Fruit fly (Drosophila melanogaster) whole organism, embryonic: ENCODE measurements around the gene Max.

Source experiments
- Ada2b ChIP-seq: fragments of 200-800 bp; sonication (Bioruptor generic); IDR thresholded peaks from 2 replicates; pipeline ENCODE4 v1.3.6; 2022; ENCODE audit warnings: missing biosample characterization, missing genetic modification characterization
- B-H2 ChIP-seq: fragments of 200-800 bp; sonication (Bioruptor generic); optimal IDR thresholded peaks from 2 replicates; lab custom pipeline; 2018; ENCODE audit warnings: missing biosample characterization, mild to moderate bottlenecking, missing genetic modification characterization
- Bdp1 ChIP-seq: fragments of 200-800 bp; sonication (Bioruptor generic); optimal IDR thresholded peaks from 3 replicates; lab custom pipeline; 2016; ENCODE audit warnings: missing biosample characterization, missing genetic modification characterization
- CG10462 ChIP-seq: fragments of 200-800 bp; sonication (Bioruptor generic); optimal IDR thresholded peaks from 2 replicates; lab custom pipeline; 2016; ENCODE audit warnings: missing biosample characterization, missing genetic modification characterization
- CG11695 ChIP-seq: fragments of 200-800 bp; sonication (Bioruptor generic); IDR thresholded peaks from 3 replicates; pipeline ENCODE4 v1.3.6; 2022; ENCODE audit warnings: missing biosample characterization, missing genetic modification characterization
- CG12104 ChIP-seq: fragments of 200-800 bp; sonication (Bioruptor generic); optimal IDR thresholded peaks from 3 replicates; lab custom pipeline; 2016; ENCODE audit warnings: missing biosample characterization, missing genetic modification characterization
- CG12219 ChIP-seq: fragments of 200-800 bp; sonication (Bioruptor generic); optimal IDR thresholded peaks from 3 replicates; lab custom pipeline; 2018; ENCODE audit warnings: missing biosample characterization, mild to moderate bottlenecking, missing genetic modification characterization
- CG12744 ChIP-seq: fragments of 200-800 bp; sonication (Bioruptor generic); optimal IDR thresholded peaks from 2 replicates; lab custom pipeline; 2016; ENCODE audit warnings: missing biosample characterization, missing genetic modification characterization
- CG13624 ChIP-seq: fragments of 200-800 bp; sonication (Bioruptor generic); optimal IDR thresholded peaks from 2 replicates; lab custom pipeline; 2016; ENCODE audit warnings: missing biosample characterization, missing genetic modification characterization
- CG15479 ChIP-seq: fragments of 200-800 bp; sonication (Bioruptor generic); optimal IDR thresholded peaks from 3 replicates; lab custom pipeline; 2019; ENCODE audit warnings: missing biosample characterization, mild to moderate bottlenecking, missing genetic modification characterization, moderate library complexity
- CG16863 ChIP-seq: fragments of 200-800 bp; sonication (Bioruptor generic); optimal IDR thresholded peaks from 3 replicates; lab custom pipeline; 2016; ENCODE audit warnings: missing biosample characterization, missing genetic modification characterization
- CG17568 ChIP-seq: fragments of 200-800 bp; sonication (Bioruptor generic); optimal IDR thresholded peaks from 2 replicates; lab custom pipeline; 2018; ENCODE audit warnings: missing biosample characterization, mild to moderate bottlenecking, missing genetic modification characterization, moderate library complexity
- CG1792 ChIP-seq: fragments of 200-800 bp; sonication (Bioruptor generic); optimal IDR thresholded peaks from 2 replicates; lab custom pipeline; 2016; ENCODE audit warnings: missing biosample characterization, missing genetic modification characterization
- CG18599 ChIP-seq: fragments of 200-800 bp; sonication (Bioruptor generic); optimal IDR thresholded peaks from 3 replicates; lab custom pipeline; 2017; ENCODE audit warnings: missing biosample characterization, missing genetic modification characterization, mild to moderate bottlenecking, moderate library complexity, missing genetic modification reagents
- CG31441 ChIP-seq: fragments of 200-800 bp; sonication (Bioruptor generic); IDR thresholded peaks from 2 replicates; pipeline ENCODE4 v1.3.6; 2022; ENCODE audit warnings: missing biosample characterization, missing genetic modification characterization
- CG33557 ChIP-seq: fragments of 200-800 bp; sonication (Bioruptor generic); optimal IDR thresholded peaks from 2 replicates; lab custom pipeline; 2019; ENCODE audit warnings: missing biosample characterization, mild to moderate bottlenecking, missing genetic modification characterization, moderate library complexity
- CG3407 ChIP-seq: fragments of 200-800 bp; sonication (Bioruptor generic); optimal IDR thresholded peaks from 2 replicates; lab custom pipeline; 2018; ENCODE audit warnings: missing biosample characterization, mild to moderate bottlenecking, missing genetic modification characterization
- CG4730 ChIP-seq: fragments of 200-800 bp; sonication (Bioruptor generic); IDR thresholded peaks from 2 replicates; pipeline ENCODE4 v1.3.6; 2022; ENCODE audit warnings: missing biosample characterization, missing genetic modification characterization
- CG6683 ChIP-seq: fragments of 200-800 bp; sonication (Bioruptor generic); optimal IDR thresholded peaks from 2 replicates; lab custom pipeline; 2017; ENCODE audit warnings: missing biosample characterization, mild to moderate bottlenecking, missing genetic modification characterization, missing genetic modification reagents
- CG6765 ChIP-seq: fragments of 200-800 bp; sonication (Bioruptor generic); optimal IDR thresholded peaks from 3 replicates; lab custom pipeline; 2017; ENCODE audit warnings: missing biosample characterization, mild to moderate bottlenecking, missing genetic modification characterization
- CG6813 ChIP-seq: fragments of 200-800 bp; sonication (Bioruptor generic); optimal IDR thresholded peaks from 2 replicates; lab custom pipeline; 2017; ENCODE audit warnings: missing biosample characterization, missing genetic modification characterization, mild to moderate bottlenecking, moderate library complexity, missing genetic modification reagents
- CG7357 ChIP-seq: fragments of 200-800 bp; sonication (Bioruptor generic); IDR thresholded peaks from 3 replicates; pipeline ENCODE4 v1.3.6; 2022; ENCODE audit warnings: missing biosample characterization, missing genetic modification characterization
- CG7556 ChIP-seq: fragments of 200-800 bp; sonication (Bioruptor generic); optimal IDR thresholded peaks from 2 replicates; lab custom pipeline; 2017; ENCODE audit warnings: missing biosample characterization, mild to moderate bottlenecking, missing genetic modification characterization
- CG8478 ChIP-seq: fragments of >200 bp; optimal IDR thresholded peaks from 2 replicates; lab custom pipeline; 2018
- CG9215 ChIP-seq: fragments of 200-800 bp; sonication (Bioruptor generic); IDR thresholded peaks from 2 replicates; pipeline ENCODE4 v1.3.6; 2022; ENCODE audit warnings: missing biosample characterization, missing genetic modification characterization
- CG9609 ChIP-seq: fragments of 200-800 bp; sonication (Bioruptor generic); optimal IDR thresholded peaks from 3 replicates; lab custom pipeline; 2016; ENCODE audit warnings: missing biosample characterization, missing genetic modification characterization
- CoRest ChIP-seq: fragments of 200-800 bp; sonication (Bioruptor generic); optimal IDR thresholded peaks from 3 replicates; lab custom pipeline; 2018; ENCODE audit warnings: missing biosample characterization, mild to moderate bottlenecking, missing genetic modification characterization, moderate library complexity
- GATAe ChIP-seq: fragments of 200-800 bp; sonication (Bioruptor generic); conservative IDR thresholded peaks from 2 replicates; pipeline ENCODE4 v1.3.6; 2022; ENCODE audit warnings: missing biosample characterization, missing genetic modification characterization
- Hand ChIP-seq: fragments of 200-800 bp; sonication (Bioruptor generic); optimal IDR thresholded peaks from 2 replicates; lab custom pipeline; 2017; ENCODE audit warnings: mild to moderate bottlenecking, missing biosample characterization, missing genetic modification reagents, missing genetic modification characterization
- Kr ChIP-seq: fragments of 200-800 bp; sonication (Bioruptor generic); optimal IDR thresholded peaks from 2 replicates; lab custom pipeline; 2017; ENCODE audit warnings: missing biosample characterization, mild to moderate bottlenecking, missing genetic modification characterization
- MTF-1 ChIP-seq: fragments of 200-800 bp; sonication (Bioruptor generic); optimal IDR thresholded peaks from 2 replicates; lab custom pipeline; 2018; ENCODE audit warnings: missing biosample characterization, mild to moderate bottlenecking, missing genetic modification characterization, borderline replicate concordance
- Med ChIP-seq: fragments of 200-800 bp; sonication (Bioruptor generic); peaks from one replicate; lab custom pipeline; 2016; ENCODE audit warnings: missing biosample characterization, missing genetic modification characterization, mild to moderate bottlenecking, inconsistent platforms, moderate library complexity
- Pdp1 ChIP-seq, 2 experiments: fragments of 200-800 bp; sonication (Bioruptor generic); optimal IDR thresholded peaks; 3 replicates each; lab custom pipeline; 2016; ENCODE audit warnings: missing biosample characterization in 2 of 2, missing genetic modification characterization in 2 of 2, mild to moderate bottlenecking in 1 of 2, moderate library complexity in 1 of 2
- Usf ChIP-seq: fragments of 200-800 bp; sonication (Bioruptor generic); optimal IDR thresholded peaks from 2 replicates; lab custom pipeline; 2017; ENCODE audit warnings: missing genotype, missing biosample characterization, missing genetic modification characterization
- ara ChIP-seq: fragments of 200-800 bp; sonication (Bioruptor generic); IDR thresholded peaks from 2 replicates; pipeline ENCODE4 v1.3.6; 2022; ENCODE audit warnings: missing biosample characterization, missing genetic modification characterization
- corto ChIP-seq: fragments of 200-800 bp; sonication (Bioruptor generic); optimal IDR thresholded peaks from 2 replicates; lab custom pipeline; 2016; ENCODE audit warnings: missing biosample characterization, mild to moderate bottlenecking, missing genetic modification characterization, moderate library complexity
- cwo ChIP-seq: fragments of 200-800 bp; sonication (Bioruptor generic); optimal IDR thresholded peaks from 3 replicates; lab custom pipeline; 2017; ENCODE audit warnings: missing biosample characterization, missing genetic modification characterization, mild to moderate bottlenecking, moderate library complexity, missing genetic modification reagents
- disco-r ChIP-seq: fragments of 200-800 bp; sonication (Bioruptor generic); optimal IDR thresholded peaks from 2 replicates; lab custom pipeline; 2016; ENCODE audit warnings: missing biosample characterization, missing genetic modification characterization
- exex ChIP-seq: fragments of 200-800 bp; sonication (Bioruptor generic); optimal IDR thresholded peaks from 4 replicates; lab custom pipeline; 2018; ENCODE audit warnings: missing biosample characterization, mild to moderate bottlenecking, missing genetic modification characterization, moderate library complexity
- fd3F ChIP-seq: fragments of 200-800 bp; sonication (Bioruptor generic); optimal IDR thresholded peaks from 2 replicates; lab custom pipeline; 2018; ENCODE audit warnings: missing biosample characterization, mild to moderate bottlenecking, missing genetic modification characterization, moderate library complexity
- fu2 ChIP-seq: fragments of 200-800 bp; sonication (Bioruptor generic); optimal IDR thresholded peaks from 2 replicates; lab custom pipeline; 2016; ENCODE audit warnings: missing biosample characterization, missing genetic modification characterization
- gce ChIP-seq: fragments of 200-800 bp; sonication (Bioruptor generic); IDR thresholded peaks from 3 replicates; pipeline ENCODE4 v1.3.6; 2022; ENCODE audit warnings: missing biosample characterization, missing genetic modification characterization
- hth ChIP-seq: fragments of >200 bp; optimal IDR thresholded peaks from 2 replicates; lab custom pipeline; 2017; ENCODE audit warnings: inconsistent platforms
- kah ChIP-seq: fragments of 200-800 bp; sonication (Bioruptor generic); optimal IDR thresholded peaks from 2 replicates; lab custom pipeline; 2018; ENCODE audit warnings: missing biosample characterization, mild to moderate bottlenecking, missing genetic modification characterization
- lab ChIP-seq: fragments of 200-800 bp; sonication (Bioruptor generic); optimal IDR thresholded peaks from 3 replicates; lab custom pipeline; 2017; ENCODE audit warnings: missing biosample characterization, missing genetic modification characterization, mild to moderate bottlenecking, moderate library complexity, missing genetic modification reagents
- mam ChIP-seq: fragments of 200-800 bp; sonication (Bioruptor generic); optimal IDR thresholded peaks from 3 replicates; lab custom pipeline; 2016; ENCODE audit warnings: missing biosample characterization, missing genetic modification characterization
- run ChIP-seq: fragments of 200-800 bp; sonication (Bioruptor generic); optimal IDR thresholded peaks from 3 replicates; lab custom pipeline; 2018; ENCODE audit warnings: missing biosample characterization, mild to moderate bottlenecking, missing genetic modification characterization
- sna ChIP-seq: fragments of 200-800 bp; sonication (Bioruptor generic); IDR thresholded peaks from 2 replicates; pipeline ENCODE4 v1.3.6; 2022; ENCODE audit warnings: missing biosample characterization, missing genetic modification characterization; ENCODE audit not compliant: partially characterized antibody
- tgo ChIP-seq: fragments of 200-800 bp; sonication (Bioruptor generic); IDR thresholded peaks from 3 replicates; pipeline ENCODE4 v1.3.6; 2022; ENCODE audit warnings: missing biosample characterization, missing genetic modification characterization
- unc-4 ChIP-seq: fragments of 200-800 bp; sonication (Bioruptor generic); IDR thresholded peaks from 2 replicates; pipeline ENCODE4 v1.3.6; 2022; ENCODE audit warnings: missing biosample characterization, missing genetic modification characterization; ENCODE audit not compliant: partially characterized antibody
- unpg ChIP-seq: fragments of 200-800 bp; sonication (Bioruptor generic); optimal IDR thresholded peaks from 3 replicates; lab custom pipeline; 2018; ENCODE audit warnings: missing biosample characterization, mild to moderate bottlenecking, missing genetic modification characterization, moderate library complexity
- zfh1 ChIP-seq: fragments of 200-800 bp; sonication (Bioruptor generic); IDR thresholded peaks from 3 replicates; pipeline ENCODE4 v1.3.6; 2022; ENCODE audit warnings: missing biosample characterization, missing genetic modification characterization

Gene Max

dm6 chr3L:19289411-19289810 is 25.4 kb upstream of the Max start (continued):
- TF ChIP-seq CG6813 (no peak), CG9215 (GFP tag; lab: Robert Waterston, UW) (no peak), sna (no peak), zfh1 (no peak), Pdp1 (GFP tag; optimal IDR thresholded peaks at IDR 0.05; lab: Kevin White, UChicago) (peak in 1 of 2 experiments; percentile 2), CG7357 (no peak), disco-r (no peak), CoRest (tag; lab: Kevin White, UChicago) (no peak), CG4730 (GFP tag; lab: Robert Waterston, UW) (no peak), fu2 (GFP tag; lab: Kevin White, UChicago) (no peak), CG10462 (GFP tag; lab: Kevin White, UChicago) (no peak), CG16863 (no peak), B-H2 (GFP tag; lab: Kevin White, UChicago) (no peak), CG11695 (no peak), CG15479 (GFP tag; lab: Kevin White, UChicago) (peak; percentile 21), mam (GFP tag; lab: Kevin White, UChicago) (no peak), CG1792 (GFP tag; lab: Kevin White, UChicago) (no peak), fd3F (GFP tag; lab: Kevin White, UChicago) (no peak), cwo (GFP tag; lab: Kevin White, UChicago) (no peak), CG12104 (GFP tag; lab: Kevin White, UChicago) (no peak), CG9609 (GFP tag; lab: Kevin White, UChicago) (no peak), unpg (GFP tag; lab: Kevin White, UChicago) (no peak), CG8478 (lab: Kevin White, UChicago) (no peak), kah (GFP tag; lab: Kevin White, UChicago) (no peak), lab (GFP tag; lab: Kevin White, UChicago) (peak; percentile 4), Kr (GFP tag; lab: Kevin White, UChicago) (no peak), Ada2b (GFP tag; lab: Robert Waterston, UW) (no peak), CG3407 (GFP tag; lab: Kevin White, UChicago) (no peak), CG12744 (GFP tag; lab: Kevin White, UChicago) (no peak), exex (tag; lab: Kevin White, UChicago) (peak; percentile 99), tgo (GFP tag; lab: Robert Waterston, UW) (no peak), MTF-1 (GFP tag; lab: Kevin White, UChicago) (no peak), unc-4 (no peak), CG18599 (GFP tag; lab: Kevin White, UChicago) (peak; percentile 15), Med (no peak), CG6683 (GFP tag; lab: Kevin White, UChicago) (no peak), Bdp1 (GFP tag; lab: Kevin White, UChicago) (no peak), run (tag; lab: Kevin White, UChicago) (peak; percentile 68), GATAe (GFP tag; lab: Robert Waterston, UW) (peak; percentile 37; the same call in 1 of the 2 replicates), CG7556 (no peak), ara (GFP tag; lab: Robert Waterston, UW) (no peak), CG31441 (GFP tag; lab: Robert Waterston, UW) (no peak), CG33557 (GFP tag; lab: Kevin White, UChicago) (no peak), hth (lab: Kevin White, UChicago) (no peak), CG17568 (no peak), CG6765 (GFP tag; lab: Kevin White, UChicago) (no peak), CG12219 (no peak), CG13624 (GFP tag; lab: Kevin White, UChicago) (no peak), Usf (GFP tag; lab: Kevin White, UChicago) (no peak), Hand (GFP tag; lab: Kevin White, UChicago) (no peak), corto (GFP tag; lab: Kevin White, UChicago) (no peak), gce (GFP tag; lab: Robert Waterston, UW) (no peak)
